Worm (Caenorhabditis elegans) whole organism, late embryonic: ENCODE measurements around the gene Y49F6B.8.
"Not testable (repeated sequence)": the region's sequence is repeated elsewhere in the genome, so short reads cannot be mapped to it uniquely, and the experiment has no call there.

ENCODE experiments used
- C08G9.2 ChIP-seq: sonication (generic microtip); optimal IDR thresholded peaks from 2 replicates; lab custom pipeline; 2016; ENCODE audit warnings: mild to moderate bottlenecking, missing genetic modification characterization, moderate library complexity, missing compliant biosample characterization
- C38D4.7 ChIP-seq: fragments of 200-800 bp; sonication (Bioruptor generic); optimal IDR thresholded peaks from 2 replicates; lab custom pipeline; 2018; ENCODE audit warnings: mild to moderate bottlenecking, missing genetic modification characterization, moderate library complexity, missing compliant biosample characterization
- K02D7.2 ChIP-seq: sonication (generic microtip); optimal IDR thresholded peaks from 2 replicates; lab custom pipeline; 2017; ENCODE audit warnings: mild to moderate bottlenecking, missing genetic modification characterization, missing compliant biosample characterization
- ahr-1 ChIP-seq: sonication (generic microtip); optimal IDR thresholded peaks from 2 replicates; lab custom pipeline; 2016; ENCODE audit warnings: missing genetic modification characterization, missing compliant biosample characterization
- ceh-18 ChIP-seq: sonication (generic microtip); optimal IDR thresholded peaks from 2 replicates; lab custom pipeline; 2016; ENCODE audit warnings: missing genetic modification characterization, missing compliant biosample characterization
- ceh-19 ChIP-seq: fragments of 200-800 bp; sonication (Bioruptor generic); optimal IDR thresholded peaks from 2 replicates; lab custom pipeline; 2018; ENCODE audit warnings: mild to moderate bottlenecking, missing genetic modification characterization, missing compliant biosample characterization
- ceh-2 ChIP-seq: sonication (generic microtip); optimal IDR thresholded peaks from 2 replicates; lab custom pipeline; 2016; ENCODE audit warnings: missing genotype, missing genetic modification characterization, missing compliant biosample characterization
- ceh-22 ChIP-seq: sonication (generic microtip); optimal IDR thresholded peaks from 2 replicates; lab custom pipeline; 2017; ENCODE audit warnings: missing biosample characterization, missing genetic modification characterization
- ceh-34 ChIP-seq: sonication (generic microtip); optimal IDR thresholded peaks from 2 replicates; lab custom pipeline; 2016; ENCODE audit warnings: mild to moderate bottlenecking, missing genetic modification characterization, missing compliant biosample characterization
- ceh-48 ChIP-seq: sonication (generic microtip); optimal IDR thresholded peaks from 2 replicates; lab custom pipeline; 2016; ENCODE audit warnings: missing genetic modification characterization, inconsistent platforms, missing compliant biosample characterization
- ceh-9 ChIP-seq: sonication (generic microtip); optimal IDR thresholded peaks from 2 replicates; lab custom pipeline; 2016; ENCODE audit warnings: mild to moderate bottlenecking, missing genetic modification characterization, inconsistent platforms, missing compliant biosample characterization
- dmd-4 ChIP-seq: sonication (generic microtip); optimal IDR thresholded peaks from 2 replicates; lab custom pipeline; 2016; ENCODE audit warnings: borderline replicate concordance, missing genetic modification characterization, missing compliant biosample characterization
- elt-2 ChIP-seq: sonication (generic microtip); optimal IDR thresholded peaks from 2 replicates; lab custom pipeline; 2016; ENCODE audit warnings: missing genetic modification reagents, missing genetic modification characterization, missing compliant biosample characterization
- elt-4 ChIP-seq: sonication (generic microtip); optimal IDR thresholded peaks from 2 replicates; lab custom pipeline; 2016; ENCODE audit warnings: missing genetic modification characterization, missing compliant biosample characterization
- ets-4 ChIP-seq: sonication (generic microtip); optimal IDR thresholded peaks from 2 replicates; lab custom pipeline; 2016; ENCODE audit warnings: missing genetic modification characterization, missing compliant biosample characterization
- fax-1 ChIP-seq: sonication (generic microtip); optimal IDR thresholded peaks from 2 replicates; lab custom pipeline; 2016; ENCODE audit warnings: missing genotype, missing genetic modification characterization, missing compliant biosample characterization
- fkh-6 ChIP-seq: sonication (generic microtip); optimal IDR thresholded peaks from 2 replicates; lab custom pipeline; 2016; ENCODE audit warnings: missing genetic modification characterization, missing compliant biosample characterization
- gmeb-2 ChIP-seq: sonication (generic microtip); optimal IDR thresholded peaks from 2 replicates; lab custom pipeline; 2016; ENCODE audit warnings: missing genetic modification characterization, inconsistent platforms, missing compliant biosample characterization
- hlh-15 ChIP-seq: sonication (generic microtip); optimal IDR thresholded peaks from 2 replicates; lab custom pipeline; 2016; ENCODE audit warnings: missing genetic modification characterization, missing compliant biosample characterization
- hlh-8 ChIP-seq: sonication (generic microtip); optimal IDR thresholded peaks from 2 replicates; lab custom pipeline; 2016; ENCODE audit warnings: missing genotype, missing genetic modification characterization, missing compliant biosample characterization
- lin-11 ChIP-seq: fragments of 200-800 bp; sonication (Bioruptor generic); optimal IDR thresholded peaks from 2 replicates; lab custom pipeline; 2018; ENCODE audit warnings: mild to moderate bottlenecking, missing genetic modification characterization, missing compliant biosample characterization
- nhr-11 ChIP-seq: fragments of 150-350 bp; optimal IDR thresholded peaks from 2 replicates; lab custom pipeline; 2014; ENCODE audit warnings: missing biosample characterization, missing genetic modification characterization
- nhr-232 ChIP-seq: sonication (generic microtip); optimal IDR thresholded peaks from 2 replicates; lab custom pipeline; 2016; ENCODE audit warnings: missing genetic modification characterization, missing compliant biosample characterization
- odd-2 ChIP-seq: sonication (generic microtip); optimal IDR thresholded peaks from 2 replicates; lab custom pipeline; 2017; ENCODE audit warnings: antibody characterized with exemption, mild to moderate bottlenecking, missing genetic modification characterization, missing compliant biosample characterization
- pax-1 ChIP-seq: fragments of 150-350 bp; optimal IDR thresholded peaks from 2 replicates; lab custom pipeline; 2014; ENCODE audit warnings: missing biosample characterization, missing genetic modification characterization
- pha-4 ChIP-seq: fragments of 150-350 bp; optimal IDR thresholded peaks from 2 replicates; lab custom pipeline; 2018; ENCODE audit warnings: missing biosample characterization, missing genetic modification reagents, missing genetic modification characterization
- pros-1 ChIP-seq: fragments of 150-350 bp; optimal IDR thresholded peaks from 2 replicates; lab custom pipeline; 2014; ENCODE audit warnings: missing biosample characterization, missing genetic modification reagents, missing genetic modification characterization
- rnt-1 ChIP-seq: sonication (generic microtip); optimal IDR thresholded peaks from 2 replicates; lab custom pipeline; 2016; ENCODE audit warnings: missing genetic modification characterization, missing compliant biosample characterization
- sdc-2 ChIP-seq: sonication (generic microtip); optimal IDR thresholded peaks from 2 replicates; lab custom pipeline; 2016; ENCODE audit warnings: missing genotype, missing genetic modification characterization, missing compliant biosample characterization
- syd-9 ChIP-seq: sonication (generic microtip); optimal IDR thresholded peaks from 2 replicates; lab custom pipeline; 2016; ENCODE audit warnings: mild to moderate bottlenecking, missing genetic modification characterization, moderate library complexity, missing compliant biosample characterization
- unc-55 ChIP-seq: sonication (generic microtip); optimal IDR thresholded peaks from 2 replicates; lab custom pipeline; 2017; ENCODE audit warnings: missing biosample characterization, missing genetic modification reagents, missing genetic modification characterization
- unc-86 ChIP-seq: sonication (generic microtip); optimal IDR thresholded peaks from 2 replicates; lab custom pipeline; 2016; ENCODE audit warnings: missing genetic modification characterization, missing compliant biosample characterization

Y49F6B.8 gene

ce11 chrII:3452421-3452820 is 29.1 kb downstream of the Y49F6B.8 start, which contains the start of gene C16C8.12:
TSS of gene C16C8.12 (plus strand) at chrII:3452721.
- TF ChIP-seq ceh-9 (tag; lab: Kevin White, UChicago) (no peak), ceh-22 (tag; lab: Kevin White, UChicago) (no peak)

ce11 chrII:3449514-3449913 is 32.0 kb downstream of the Y49F6B.8 start, which contains the start of gene C16C8.14:
TSS of gene C16C8.14 (plus strand) at chrII:3449814.
- not testable (repeated sequence) for TF ChIP-seq K02D7.2 (tag; lab: Kevin White, UChicago); ceh-2; pax-1 (tag; lab: Kevin White, UChicago)

- TF ChIP-seq C08G9.2 (tag; lab: Kevin White, UChicago) (no peak), unc-55 (GFP tag; lab: Kevin White, UChicago) (no peak), ceh-18 (tag; lab: Kevin White, UChicago) (no peak), rnt-1 (tag; lab: Kevin White, UChicago) (no peak), ceh-48 (tag; lab: Kevin White, UChicago) (no peak), gmeb-2 (tag; lab: Kevin White, UChicago) (no peak)
Observed at ce11 chrII:3448776-3449280, 32.7 kb downstream of the Y49F6B.8 start, which contains the start of gene C16C8.25. TSS of gene C16C8.25 (plus strand) at chrII:3449230.

- no peak for TF ChIP-seq lin-11 (tag; lab: Kevin White, UChicago)
- TF ChIP-seq ceh-19: no peak
- TF ChIP-seq gmeb-2 (tag; lab: Kevin White, UChicago): no peak
- no peak for TF ChIP-seq pros-1
- no peak for TF ChIP-seq ets-4 (tag; lab: Kevin White, UChicago)
- TF ChIP-seq nhr-232 (tag; lab: Kevin White, UChicago): no peak
- no peak for TF ChIP-seq fkh-6 (tag; lab: Kevin White, UChicago)
- TF ChIP-seq hlh-8 (tag; lab: Kevin White, UChicago): no peak
Observed at ce11 chrII:3447906-3448305, 33.6 kb downstream of the Y49F6B.8 start, which contains the start of gene C16C8.21. TSS of gene C16C8.21 (plus strand) at chrII:3448206.

ce11 chrII:3446647-3447046 is 34.8 kb downstream of the Y49F6B.8 start, which contains the start of the genes C16C8.20 and gldi-6:
TSS of gene C16C8.20 (plus strand) at chrII:3446947.
TSS of gene gldi-6 (plus strand) at chrII:3446947.
- no peak for TF ChIP-seq C38D4.7 (GFP tag; lab: Kevin White, UChicago)
- TF ChIP-seq ahr-1 (tag; lab: Kevin White, UChicago): no peak
- no peak for TF ChIP-seq hlh-15 (tag; lab: Kevin White, UChicago)
- TF ChIP-seq ceh-9 (tag; lab: Kevin White, UChicago): no peak
- no peak for TF ChIP-seq pha-4 (tag; lab: Kevin White, UChicago)
- no peak for TF ChIP-seq unc-86
- no peak for TF ChIP-seq ceh-34
- TF ChIP-seq fax-1 (tag; lab: Kevin White, UChicago): no peak
- TF ChIP-seq odd-2: no peak
- no peak for TF ChIP-seq lin-11 (tag; lab: Kevin White, UChicago)
- no peak for TF ChIP-seq sdc-2 (tag; lab: Kevin White, UChicago)
- TF ChIP-seq pax-1 (tag; lab: Kevin White, UChicago): no peak
- TF ChIP-seq rnt-1 (tag; lab: Kevin White, UChicago): no peak
- TF ChIP-seq dmd-4 (tag; lab: Kevin White, UChicago): no peak

- TF ChIP-seq K02D7.2 (tag; lab: Kevin White, UChicago) (no peak), nhr-11 (tag; lab: Kevin White, UChicago) (no peak), pros-1 (no peak), elt-2 (tag; lab: Kevin White, UChicago) (no peak), rnt-1 (tag; lab: Kevin White, UChicago) (no peak), ceh-18 (tag; lab: Kevin White, UChicago) (no peak), odd-2 (no peak), elt-4 (tag; lab: Kevin White, UChicago) (no peak), syd-9 (tag; lab: Kevin White, UChicago) (no peak), ahr-1 (tag; lab: Kevin White, UChicago) (no peak)
- TF ChIP-seq, all 69 proteins: peak for 0
Observed at ce11 chrII:3445285-3445806, 36.1 kb downstream of the Y49F6B.8 start, which contains the start of the genes C16C8.5 and C16C8.16. TSS of gene C16C8.5 (minus strand) at chrII:3445385. TSS of gene C16C8.16 (plus strand) at chrII:3445756.
